Fruit fly (Drosophila melanogaster) whole organism, embryonic: ENCODE measurements around the gene lectin-29Ca.

Source experiments
- Asciz ChIP-seq: fragments of 200-800 bp; sonication (Bioruptor generic); optimal IDR thresholded peaks from 2 replicates; lab custom pipeline; 2017; ENCODE audit warnings: missing biosample characterization, mild to moderate bottlenecking, missing genetic modification characterization, missing genetic modification reagents
- BEAF-32 ChIP-seq: fragments of 200-800 bp; sonication (Bioruptor generic); optimal IDR thresholded peaks from 3 replicates; lab custom pipeline; 2017; ENCODE audit warnings: missing biosample characterization, missing genetic modification characterization, mild to moderate bottlenecking, moderate library complexity, missing genetic modification reagents
- CG10267 ChIP-seq: fragments of 200-800 bp; sonication (Bioruptor generic); optimal IDR thresholded peaks from 2 replicates; lab custom pipeline; 2018; ENCODE audit warnings: missing biosample characterization, mild to moderate bottlenecking, missing genetic modification characterization, moderate library complexity
- CG11398 ChIP-seq: fragments of 200-800 bp; sonication (Bioruptor generic); optimal IDR thresholded peaks from 2 replicates; lab custom pipeline; 2016; ENCODE audit warnings: missing biosample characterization, missing genetic modification characterization
- CG12155 ChIP-seq: fragments of 200-800 bp; sonication (Bioruptor generic); optimal IDR thresholded peaks from 3 replicates; lab custom pipeline; 2016; ENCODE audit warnings: missing biosample characterization, missing genetic modification characterization
- CG12744 ChIP-seq: fragments of 200-800 bp; sonication (Bioruptor generic); optimal IDR thresholded peaks from 2 replicates; lab custom pipeline; 2016; ENCODE audit warnings: missing biosample characterization, missing genetic modification characterization
- CG18262 ChIP-seq: fragments of 200-800 bp; optimal IDR thresholded peaks from 3 replicates; lab custom pipeline; 2019; ENCODE audit warnings: missing biosample characterization, mild to moderate bottlenecking, missing genetic modification characterization, moderate library complexity
- CG18476 ChIP-seq: fragments of 200-800 bp; sonication (Bioruptor generic); optimal IDR thresholded peaks from 2 replicates; lab custom pipeline; 2016; ENCODE audit warnings: missing biosample characterization, mild to moderate bottlenecking, missing genetic modification characterization
- CG2202 ChIP-seq: fragments of 200-800 bp; sonication (Bioruptor generic); optimal IDR thresholded peaks from 2 replicates; lab custom pipeline; 2018; ENCODE audit warnings: missing biosample characterization, mild to moderate bottlenecking, missing genetic modification characterization
- CG30431 ChIP-seq: fragments of 200-800 bp; sonication (Bioruptor generic); optimal IDR thresholded peaks from 2 replicates; lab custom pipeline; 2017; ENCODE audit warnings: missing biosample characterization, missing genetic modification characterization
- CG3065 ChIP-seq: fragments of 200-800 bp; sonication (Bioruptor generic); optimal IDR thresholded peaks from 2 replicates; lab custom pipeline; 2016; ENCODE audit warnings: missing biosample characterization, missing genetic modification characterization
- CG32767 ChIP-seq: fragments of 200-800 bp; sonication (Bioruptor generic); IDR thresholded peaks from 2 replicates; pipeline ENCODE4 v1.3.6; 2022; ENCODE audit warnings: missing biosample characterization, missing genetic modification characterization
- CG4424 ChIP-seq: fragments of 200-800 bp; sonication (Bioruptor generic); optimal IDR thresholded peaks from 3 replicates; lab custom pipeline; 2016; ENCODE audit warnings: missing biosample characterization, missing genetic modification characterization
- CG4617 ChIP-seq: fragments of 200-800 bp; sonication (Bioruptor generic); optimal IDR thresholded peaks from 3 replicates; lab custom pipeline; 2016; ENCODE audit warnings: missing biosample characterization, missing genetic modification characterization, borderline replicate concordance
- CG4707 ChIP-seq: fragments of 200-800 bp; sonication (Bioruptor generic); optimal IDR thresholded peaks from 2 replicates; lab custom pipeline; 2018; ENCODE audit warnings: missing biosample characterization, mild to moderate bottlenecking, missing genetic modification characterization, moderate library complexity
- CG4854 ChIP-seq: fragments of 200-800 bp; sonication (Bioruptor generic); optimal IDR thresholded peaks from 2 replicates; lab custom pipeline; 2016; ENCODE audit warnings: missing biosample characterization, missing genetic modification characterization, inconsistent platforms
- CG5953 ChIP-seq: fragments of 200-800 bp; sonication (Bioruptor generic); IDR thresholded peaks from 2 replicates; pipeline ENCODE4 v1.3.6; 2022; ENCODE audit warnings: missing biosample characterization, missing genetic modification characterization
- CG6175 ChIP-seq: fragments of 200-800 bp; sonication (Bioruptor generic); IDR thresholded peaks from 3 replicates; pipeline ENCODE4 v1.3.6; 2022; ENCODE audit warnings: missing biosample characterization, missing genetic modification characterization
- CG6272 ChIP-seq: fragments of 200-800 bp; sonication (Bioruptor generic); IDR thresholded peaks from 2 replicates; pipeline ENCODE4 v1.3.6; 2022; ENCODE audit warnings: missing biosample characterization, missing genetic modification characterization
- CG7271 ChIP-seq: fragments of 200-800 bp; sonication (Bioruptor generic); optimal IDR thresholded peaks from 2 replicates; lab custom pipeline; 2018; ENCODE audit warnings: missing biosample characterization, mild to moderate bottlenecking, missing genetic modification characterization, moderate library complexity
- CG8281 ChIP-seq: fragments of 200-800 bp; sonication (Bioruptor generic); optimal IDR thresholded peaks from 2 replicates; lab custom pipeline; 2018; ENCODE audit warnings: missing biosample characterization, mild to moderate bottlenecking, missing genetic modification characterization, moderate library complexity
- CoRest ChIP-seq: fragments of 200-800 bp; sonication (Bioruptor generic); optimal IDR thresholded peaks from 3 replicates; lab custom pipeline; 2018; ENCODE audit warnings: missing biosample characterization, mild to moderate bottlenecking, missing genetic modification characterization, moderate library complexity
- CrebB ChIP-seq: fragments of 200-800 bp; sonication (Bioruptor generic); optimal IDR thresholded peaks from 3 replicates; lab custom pipeline; 2018; ENCODE audit warnings: missing biosample characterization, mild to moderate bottlenecking, missing genetic modification characterization
- Dbx ChIP-seq: fragments of 200-800 bp; sonication (Bioruptor generic); IDR thresholded peaks from 3 replicates; pipeline ENCODE4 v1.3.6; 2022; ENCODE audit warnings: missing biosample characterization, missing genetic modification characterization
- ERR ChIP-seq: fragments of 200-800 bp; sonication (Bioruptor generic); optimal IDR thresholded peaks from 2 replicates; lab custom pipeline; 2016; ENCODE audit warnings: missing biosample characterization, missing genetic modification characterization
- Eip74EF ChIP-seq, 2 experiments: fragments of 200-800 bp in 1 of 2; fragments of >200 bp in 1 of 2; sonication (Bioruptor generic) in 1 of 2; optimal IDR thresholded peaks; 2 replicates each; lab custom pipeline; 2017 to 2019; ENCODE audit warnings: missing biosample characterization in 2 of 2, missing genetic modification characterization in 2 of 2, mild to moderate bottlenecking in 1 of 2, moderate library complexity in 1 of 2
- HmgZ ChIP-seq: fragments of 200-800 bp; sonication (Bioruptor generic); optimal IDR thresholded peaks from 2 replicates; lab custom pipeline; 2018; ENCODE audit warnings: missing biosample characterization, mild to moderate bottlenecking, missing genetic modification characterization
- Hr39 ChIP-seq: fragments of >200 bp; optimal IDR thresholded peaks from 2 replicates; lab custom pipeline; 2017
- NFAT ChIP-seq: fragments of 200-800 bp; sonication (Bioruptor generic); IDR thresholded peaks from 2 replicates; pipeline ENCODE4 v1.3.6; 2022; ENCODE audit warnings: missing biosample characterization, missing genetic modification characterization
- Ssrp ChIP-seq: fragments of 200-800 bp; sonication (Bioruptor generic); optimal IDR thresholded peaks from 2 replicates; lab custom pipeline; 2018; ENCODE audit warnings: missing biosample characterization, mild to moderate bottlenecking, missing genetic modification characterization, moderate library complexity
- Xbp1 ChIP-seq: fragments of 200-800 bp; sonication (Bioruptor generic); optimal IDR thresholded peaks from 3 replicates; lab custom pipeline; 2016; ENCODE audit warnings: missing biosample characterization, mild to moderate bottlenecking, missing genetic modification characterization
- Xrp1 ChIP-seq: fragments of 200-800 bp; sonication (Bioruptor generic); IDR thresholded peaks from 2 replicates; pipeline ENCODE4 v1.3.6; 2022; ENCODE audit warnings: missing biosample characterization, missing genetic modification characterization
- ac ChIP-seq: fragments of 200-800 bp; sonication (Bioruptor generic); optimal IDR thresholded peaks from 3 replicates; lab custom pipeline; 2017; ENCODE audit warnings: missing biosample characterization, mild to moderate bottlenecking, missing genetic modification characterization
- bowl ChIP-seq: fragments of 200-800 bp; sonication (Bioruptor generic); IDR thresholded peaks from 2 replicates; pipeline ENCODE4 v1.3.6; 2022; ENCODE audit warnings: missing biosample characterization, missing genetic modification characterization
- chinmo ChIP-seq: fragments of 200-800 bp; sonication (Bioruptor generic); IDR thresholded peaks from 4 replicates; pipeline ENCODE4 v1.3.6; 2022; ENCODE audit warnings: missing biosample characterization, missing genetic modification characterization; ENCODE audit not compliant: partially characterized antibody
- dmrt11E ChIP-seq: fragments of 200-800 bp; sonication (Bioruptor generic); optimal IDR thresholded peaks from 3 replicates; lab custom pipeline; 2018; ENCODE audit warnings: missing biosample characterization, mild to moderate bottlenecking, missing genetic modification characterization, moderate library complexity
- fd3F ChIP-seq: fragments of 200-800 bp; sonication (Bioruptor generic); optimal IDR thresholded peaks from 2 replicates; lab custom pipeline; 2018; ENCODE audit warnings: missing biosample characterization, mild to moderate bottlenecking, missing genetic modification characterization, moderate library complexity
- fu2 ChIP-seq: fragments of 200-800 bp; sonication (Bioruptor generic); optimal IDR thresholded peaks from 2 replicates; lab custom pipeline; 2016; ENCODE audit warnings: missing biosample characterization, missing genetic modification characterization
- gcm ChIP-seq: fragments of 200-800 bp; sonication (Bioruptor generic); optimal IDR thresholded peaks from 2 replicates; lab custom pipeline; 2019; ENCODE audit warnings: missing biosample characterization, mild to moderate bottlenecking, missing genetic modification characterization, moderate library complexity
- knrl ChIP-seq: fragments of 200-800 bp; sonication (Bioruptor generic); IDR thresholded peaks from 3 replicates; pipeline ENCODE4 v1.3.6; 2022; ENCODE audit warnings: missing biosample characterization, missing genetic modification characterization; ENCODE audit not compliant: partially characterized antibody
- maf-S ChIP-seq: fragments of 200-800 bp; sonication (Bioruptor generic); optimal IDR thresholded peaks from 2 replicates; lab custom pipeline; 2016; ENCODE audit warnings: missing biosample characterization, missing genetic modification characterization
- mirr ChIP-seq: fragments of 200-800 bp; sonication (Bioruptor generic); optimal IDR thresholded peaks from 3 replicates; lab custom pipeline; 2018; ENCODE audit warnings: missing biosample characterization, mild to moderate bottlenecking, missing genetic modification characterization
- onecut ChIP-seq: fragments of 200-800 bp; sonication (Bioruptor generic); IDR thresholded peaks from 2 replicates; pipeline ENCODE4 v1.3.6; 2022; ENCODE audit warnings: missing biosample characterization, missing genetic modification characterization
- p53 ChIP-seq: fragments of 200-800 bp; sonication (Bioruptor generic); optimal IDR thresholded peaks from 2 replicates; lab custom pipeline; 2016; ENCODE audit warnings: missing biosample characterization, missing genetic modification characterization
- pnt ChIP-seq: fragments of 200-800 bp; sonication (Bioruptor generic); optimal IDR thresholded peaks from 3 replicates; lab custom pipeline; 2016; ENCODE audit warnings: missing biosample characterization, missing genetic modification characterization
- sr ChIP-seq: fragments of 200-800 bp; sonication (Bioruptor generic); IDR thresholded peaks from 3 replicates; pipeline ENCODE4 v1.3.6; 2022; ENCODE audit warnings: missing biosample characterization, missing genetic modification characterization
- tll ChIP-seq, 2 experiments: fragments of 200-800 bp in 1 of 2; fragments of >200 bp in 1 of 2; sonication (Bioruptor generic) in 1 of 2; optimal IDR thresholded peaks; 2 replicates each; lab custom pipeline; 2017 to 2019; ENCODE audit warnings: missing biosample characterization in 2 of 2, missing genetic modification characterization in 2 of 2, mild to moderate bottlenecking in 1 of 2, moderate library complexity in 1 of 2
- zfh2 ChIP-seq: fragments of 200-800 bp; sonication (Bioruptor generic); optimal IDR thresholded peaks from 2 replicates; lab custom pipeline; 2016; ENCODE audit warnings: missing biosample characterization, missing genetic modification characterization

The lectin-29Ca gene

dm6 chr2L:8381508-8382036, 12.5 kb downstream of the lectin-29Ca start, which contains the start of gene AlaRS (continued):
- TF ChIP-seq HmgZ = peak; percentile 29
- TF ChIP-seq CG4854 (GFP tag; lab: Kevin White, UChicago) = peak; percentile 15

dm6 chr2L:8376717-8377116, 17.4 kb downstream of the lectin-29Ca start, which contains the start of the genes CG13390 and CG17294:
TSS of gene CG13390 (minus strand) at chr2L:8376797.
TSS of gene CG17294 (plus strand) at chr2L:8377035.
- TF ChIP-seq CG7271 = peak; percentile 99
- TF ChIP-seq ERR = peak; percentile 84
- peak; percentile 100 for TF ChIP-seq Dbx (GFP tag; lab: Robert Waterston, UW)
- TF ChIP-seq CG18476 (GFP tag; lab: Kevin White, UChicago) = peak; percentile 97
- TF ChIP-seq Asciz (GFP tag; lab: Kevin White, UChicago) = peak; percentile 99
- TF ChIP-seq mirr (GFP tag; lab: Kevin White, UChicago) = peak; percentile 99
- TF ChIP-seq zfh2 (GFP tag; lab: Kevin White, UChicago) = peak; percentile 95
- TF ChIP-seq CG4707 (GFP tag; lab: Kevin White, UChicago) = peak; percentile 96
- TF ChIP-seq CG10267 (tag; lab: Kevin White, UChicago) = peak; percentile 98
- peak; percentile 94 for TF ChIP-seq maf-S
- TF ChIP-seq pnt = peak; percentile 93
- peak; percentile 100 for TF ChIP-seq NFAT (GFP tag; lab: Robert Waterston, UW)
- peak; percentile 100 for TF ChIP-seq Ssrp (tag; lab: Kevin White, UChicago)
- TF ChIP-seq CG8281 (tag; lab: Kevin White, UChicago) = peak; percentile 96
- TF ChIP-seq CG6272 (GFP tag; lab: Robert Waterston, UW) = peak; percentile 99
- peak; percentile 57; the same call in 1 of the 4 replicates for TF ChIP-seq chinmo
- TF ChIP-seq CG4424 (GFP tag; lab: Kevin White, UChicago) = peak; percentile 99
- TF ChIP-seq CG30431 (GFP tag; lab: Kevin White, UChicago) = peak; percentile 98
- TF ChIP-seq CG4617 = peak; percentile 99
- TF ChIP-seq knrl = peak; percentile 76
- TF ChIP-seq CG12155 (GFP tag; lab: Kevin White, UChicago) = peak; percentile 99
- TF ChIP-seq bowl (GFP tag; lab: Robert Waterston, UW) = peak; percentile 99
- peak; percentile 99 for TF ChIP-seq CG32767 (GFP tag; lab: Robert Waterston, UW)
- TF ChIP-seq BEAF-32 (GFP tag; lab: Kevin White, UChicago) = peak; percentile 75
- peak in 1 of 2 experiments; percentile 84 for TF ChIP-seq tll (GFP tag; optimal IDR thresholded peaks at IDR 0.05; lab: Kevin White, UChicago)
- TF ChIP-seq CG2202 = peak; percentile 99
- peak; percentile 100 for TF ChIP-seq fd3F (GFP tag; lab: Kevin White, UChicago)
- peak; percentile 99 for TF ChIP-seq gcm (GFP tag; lab: Kevin White, UChicago)
- TF ChIP-seq Xbp1 (GFP tag; lab: Kevin White, UChicago) = peak; percentile 100
- peak; percentile 99 for TF ChIP-seq CG5953
- TF ChIP-seq sr (GFP tag; lab: Robert Waterston, UW) = peak; percentile 98
- TF ChIP-seq Xrp1 (GFP tag; lab: Robert Waterston, UW) = peak; percentile 100
- TF ChIP-seq p53 (GFP tag; lab: Kevin White, UChicago) = peak; percentile 23
- peak; percentile 100 for TF ChIP-seq CoRest (tag; lab: Kevin White, UChicago)
- TF ChIP-seq CG12744 (GFP tag; lab: Kevin White, UChicago) = peak; percentile 96
- TF ChIP-seq Eip74EF (GFP tag; optimal IDR thresholded peaks at IDR 0.05; lab: Kevin White, UChicago) = peak in 1 of 2 experiments; percentile 100
- TF ChIP-seq onecut (GFP tag; lab: Robert Waterston, UW) = peak; percentile 99
- peak; percentile 99 for TF ChIP-seq dmrt11E (tag; lab: Kevin White, UChicago)
- TF ChIP-seq CrebB (tag; lab: Kevin White, UChicago) = peak; percentile 99
- TF ChIP-seq CG18262 (tag; lab: Kevin White, UChicago) = peak; percentile 100
- TF ChIP-seq CG11398 (GFP tag; lab: Kevin White, UChicago) = peak; percentile 78
- TF ChIP-seq ac = peak; percentile 97
- no peak for TF ChIP-seq Hr39
- TF ChIP-seq fu2 (GFP tag; lab: Kevin White, UChicago) = peak; percentile 86
- peak; percentile 99 for TF ChIP-seq CG6175 (GFP tag; lab: Robert Waterston, UW)
- peak; percentile 97 for TF ChIP-seq CG3065
